Fruit fly (Drosophila melanogaster) whole organism, embryonic: ENCODE results near the gene CstF50.

Source experiments
- Atf-2 ChIP-seq: fragments of 200-800 bp; sonication (Bioruptor generic); optimal IDR thresholded peaks from 2 replicates; lab custom pipeline; 2016; ENCODE audit warnings: missing biosample characterization, missing genetic modification characterization
- B-H1 ChIP-seq: fragments of 200-800 bp; sonication (Bioruptor generic); IDR thresholded peaks from 3 replicates; pipeline ENCODE4 v1.3.6; 2022; ENCODE audit warnings: missing biosample characterization, missing genetic modification characterization
- CG10209 ChIP-seq: fragments of 200-800 bp; sonication (Bioruptor generic); optimal IDR thresholded peaks from 3 replicates; lab custom pipeline; 2017; ENCODE audit warnings: missing biosample characterization, mild to moderate bottlenecking, missing genetic modification characterization, missing genetic modification reagents
- CG10267 ChIP-seq: fragments of 200-800 bp; sonication (Bioruptor generic); optimal IDR thresholded peaks from 2 replicates; lab custom pipeline; 2018; ENCODE audit warnings: missing biosample characterization, mild to moderate bottlenecking, missing genetic modification characterization, moderate library complexity
- CG11093 ChIP-seq: fragments of 200-800 bp; sonication (Bioruptor generic); IDR thresholded peaks from 3 replicates; pipeline ENCODE4 v1.3.6; 2022; ENCODE audit warnings: missing biosample characterization, missing genetic modification characterization
- CG15696 ChIP-seq: fragments of 200-800 bp; sonication (Bioruptor generic); optimal IDR thresholded peaks from 2 replicates; lab custom pipeline; 2019; ENCODE audit warnings: missing biosample characterization, mild to moderate bottlenecking, missing genetic modification characterization, moderate library complexity
- CG17385 ChIP-seq: fragments of 200-800 bp; sonication (Bioruptor generic); optimal IDR thresholded peaks from 3 replicates; lab custom pipeline; 2018; ENCODE audit warnings: missing biosample characterization, mild to moderate bottlenecking, missing genetic modification characterization
- CG1832 ChIP-seq: fragments of 200-800 bp; sonication (Bioruptor generic); optimal IDR thresholded peaks from 2 replicates; lab custom pipeline; 2017; ENCODE audit warnings: missing biosample characterization, mild to moderate bottlenecking, missing genetic modification characterization, inconsistent platforms
- CG18619 ChIP-seq: fragments of 200-800 bp; sonication (Bioruptor generic); optimal IDR thresholded peaks from 3 replicates; lab custom pipeline; 2017; ENCODE audit warnings: missing biosample characterization, mild to moderate bottlenecking, missing genetic modification characterization
- CG3065 ChIP-seq: fragments of 200-800 bp; sonication (Bioruptor generic); optimal IDR thresholded peaks from 2 replicates; lab custom pipeline; 2016; ENCODE audit warnings: missing biosample characterization, missing genetic modification characterization
- CG32772 ChIP-seq: fragments of 200-800 bp; sonication (Bioruptor generic); IDR thresholded peaks from 2 replicates; pipeline ENCODE4 v1.3.6; 2022; ENCODE audit warnings: missing biosample characterization, missing genetic modification characterization
- CG3281 ChIP-seq: fragments of 200-800 bp; sonication (Bioruptor generic); optimal IDR thresholded peaks from 3 replicates; lab custom pipeline; 2017; ENCODE audit warnings: missing biosample characterization, mild to moderate bottlenecking, missing genetic modification characterization
- CG34422 ChIP-seq: fragments of 200-800 bp; sonication (Bioruptor generic); IDR thresholded peaks from 3 replicates; pipeline ENCODE4 v1.3.6; 2022; ENCODE audit warnings: missing biosample characterization, missing genetic modification characterization
- CG3838 ChIP-seq: fragments of 200-800 bp; sonication (Bioruptor generic); optimal IDR thresholded peaks from 3 replicates; lab custom pipeline; 2016; ENCODE audit warnings: missing biosample characterization, missing genetic modification characterization
- CG3847 ChIP-seq: fragments of 200-800 bp; sonication (Bioruptor generic); IDR thresholded peaks from 2 replicates; pipeline ENCODE4 v1.3.6; 2022; ENCODE audit warnings: missing biosample characterization, missing genetic modification characterization
- CG4404 ChIP-seq: fragments of 200-800 bp; sonication (Bioruptor generic); IDR thresholded peaks from 2 replicates; pipeline ENCODE4 v1.3.6; 2022; ENCODE audit warnings: missing biosample characterization, missing genetic modification characterization
- CG7987 ChIP-seq: fragments of 200-800 bp; sonication (Bioruptor generic); optimal IDR thresholded peaks from 2 replicates; lab custom pipeline; 2018; ENCODE audit warnings: missing biosample characterization, mild to moderate bottlenecking, missing genetic modification characterization, moderate library complexity
- CG8281 ChIP-seq: fragments of 200-800 bp; sonication (Bioruptor generic); optimal IDR thresholded peaks from 2 replicates; lab custom pipeline; 2018; ENCODE audit warnings: missing biosample characterization, mild to moderate bottlenecking, missing genetic modification characterization, moderate library complexity
- CG8944 ChIP-seq: fragments of 200-800 bp; sonication (Bioruptor generic); optimal IDR thresholded peaks from 3 replicates; lab custom pipeline; 2016; ENCODE audit warnings: missing biosample characterization, missing genetic modification characterization
- CTCF ChIP-seq: fragments of 200-800 bp; sonication (Bioruptor generic); optimal IDR thresholded peaks from 2 replicates; lab custom pipeline; 2017; ENCODE audit warnings: missing biosample characterization, mild to moderate bottlenecking, missing genetic modification characterization, moderate library complexity
- Dp ChIP-seq: fragments of 200-800 bp; sonication (Bioruptor generic); optimal IDR thresholded peaks from 2 replicates; lab custom pipeline; 2018; ENCODE audit warnings: missing biosample characterization, mild to moderate bottlenecking, missing genetic modification characterization, moderate library complexity
- Gug ChIP-seq: fragments of 200-800 bp; sonication (Bioruptor generic); IDR thresholded peaks from 4 replicates; pipeline ENCODE4 v1.3.6; 2022; ENCODE audit warnings: missing biosample characterization, missing genetic modification characterization
- H15 ChIP-seq: fragments of 200-800 bp; sonication (Bioruptor generic); IDR thresholded peaks from 3 replicates; pipeline ENCODE4 v1.3.6; 2022; ENCODE audit warnings: missing biosample characterization, missing genetic modification characterization
- Lhr ChIP-seq: fragments of 200-800 bp; sonication (Bioruptor generic); optimal IDR thresholded peaks from 3 replicates; lab custom pipeline; 2017; ENCODE audit warnings: mild to moderate bottlenecking, missing biosample characterization, missing genetic modification reagents, missing genetic modification characterization
- Lpt ChIP-seq: fragments of >200 bp; optimal IDR thresholded peaks from 2 replicates; lab custom pipeline; 2018; ENCODE audit warnings: missing biosample characterization, missing genetic modification characterization
- Mad ChIP-seq: fragments of 200-800 bp; sonication (Bioruptor generic); optimal IDR thresholded peaks from 2 replicates; lab custom pipeline; 2016; ENCODE audit warnings: missing biosample characterization, missing genetic modification characterization
- Med ChIP-seq: fragments of 200-800 bp; sonication (Bioruptor generic); peaks from one replicate; lab custom pipeline; 2016; ENCODE audit warnings: missing biosample characterization, missing genetic modification characterization, mild to moderate bottlenecking, inconsistent platforms, moderate library complexity
- Mrtf ChIP-seq: fragments of 200-800 bp; sonication (Bioruptor generic); IDR thresholded peaks from 3 replicates; pipeline ENCODE4 v1.3.6; 2022; ENCODE audit warnings: missing biosample characterization, missing genetic modification characterization
- NFAT ChIP-seq: fragments of 200-800 bp; sonication (Bioruptor generic); IDR thresholded peaks from 2 replicates; pipeline ENCODE4 v1.3.6; 2022; ENCODE audit warnings: missing biosample characterization, missing genetic modification characterization
- Opbp ChIP-seq: fragments of 200-800 bp; sonication (Bioruptor generic); IDR thresholded peaks from 3 replicates; pipeline ENCODE4 v1.3.6; 2022; ENCODE audit warnings: missing biosample characterization, missing genetic modification characterization; ENCODE audit not compliant: partially characterized antibody
- Scr ChIP-seq: fragments of 200-800 bp; sonication (Bioruptor generic); IDR thresholded peaks from 2 replicates; pipeline ENCODE4 v1.3.6; 2022; ENCODE audit warnings: missing biosample characterization, missing genetic modification characterization; ENCODE audit not compliant: partially characterized antibody
- Side ChIP-seq: fragments of 200-800 bp; sonication (Bioruptor generic); optimal IDR thresholded peaks from 2 replicates; lab custom pipeline; 2016; ENCODE audit warnings: missing biosample characterization, missing genetic modification characterization
- Taf1 ChIP-seq: fragments of 200-800 bp; sonication (Bioruptor generic); IDR thresholded peaks from 2 replicates; pipeline ENCODE4 v1.3.6; 2022; ENCODE audit warnings: missing biosample characterization, missing genetic modification characterization
- Xbp1 ChIP-seq: fragments of 200-800 bp; sonication (Bioruptor generic); optimal IDR thresholded peaks from 3 replicates; lab custom pipeline; 2016; ENCODE audit warnings: missing biosample characterization, mild to moderate bottlenecking, missing genetic modification characterization
- cas ChIP-seq: fragments of 200-800 bp; sonication (Bioruptor generic); IDR thresholded peaks from 2 replicates; pipeline ENCODE4 v1.3.6; 2022; ENCODE audit warnings: missing biosample characterization, missing genetic modification characterization
- chm ChIP-seq: fragments of 200-800 bp; sonication (Bioruptor generic); IDR thresholded peaks from 2 replicates; pipeline ENCODE4 v1.3.6; 2022; ENCODE audit warnings: missing biosample characterization, missing genetic modification characterization
- chn ChIP-seq: fragments of 200-800 bp; sonication (Bioruptor generic); optimal IDR thresholded peaks from 2 replicates; lab custom pipeline; 2016; ENCODE audit warnings: missing biosample characterization, missing genetic modification characterization
- da ChIP-seq: fragments of 200-800 bp; sonication (Bioruptor generic); optimal IDR thresholded peaks from 2 replicates; lab custom pipeline; 2016; ENCODE audit warnings: missing biosample characterization, missing genetic modification characterization
- dmrt11E ChIP-seq: fragments of 200-800 bp; sonication (Bioruptor generic); optimal IDR thresholded peaks from 3 replicates; lab custom pipeline; 2018; ENCODE audit warnings: missing biosample characterization, mild to moderate bottlenecking, missing genetic modification characterization, moderate library complexity
- eyg ChIP-seq: fragments of 200-800 bp; sonication (Bioruptor generic); optimal IDR thresholded peaks from 3 replicates; lab custom pipeline; 2016; ENCODE audit warnings: missing biosample characterization, missing genetic modification characterization
- gro ChIP-seq: fragments of 200-800 bp; sonication (Bioruptor generic); optimal IDR thresholded peaks from 2 replicates; lab custom pipeline; 2016; ENCODE audit warnings: missing biosample characterization, missing genetic modification characterization
- jing ChIP-seq: fragments of 200-800 bp; sonication (Bioruptor generic); optimal IDR thresholded peaks from 2 replicates; lab custom pipeline; 2018; ENCODE audit warnings: missing biosample characterization, mild to moderate bottlenecking, missing genetic modification characterization
- kah ChIP-seq: fragments of 200-800 bp; sonication (Bioruptor generic); optimal IDR thresholded peaks from 2 replicates; lab custom pipeline; 2018; ENCODE audit warnings: missing biosample characterization, mild to moderate bottlenecking, missing genetic modification characterization
- oc ChIP-seq: fragments of 200-800 bp; sonication (Bioruptor generic); optimal IDR thresholded peaks from 2 replicates; lab custom pipeline; 2018; ENCODE audit warnings: missing biosample characterization, mild to moderate bottlenecking, missing genetic modification characterization, moderate library complexity
- pan ChIP-seq, 4 experiments: fragments of >200 bp in 3 of 4; fragments of 200-800 bp in 1 of 4; sonication (Bioruptor generic) in 1 of 4; optimal IDR thresholded peaks in 3 of 4; IDR thresholded peaks in 1 of 4; 2 replicates each; pipeline versions ENCODE4 v1.3.6 to Lab custom; 2017 to 2022; ENCODE audit warnings: missing biosample characterization in 2 of 4, missing genetic modification characterization in 2 of 4, mixed read lengths in 1 of 4
- sob ChIP-seq: fragments of 200-800 bp; sonication (Bioruptor generic); IDR thresholded peaks from 2 replicates; pipeline ENCODE4 v1.3.6; 2022; ENCODE audit warnings: missing biosample characterization, missing genetic modification characterization
- tgo ChIP-seq: fragments of 200-800 bp; sonication (Bioruptor generic); IDR thresholded peaks from 3 replicates; pipeline ENCODE4 v1.3.6; 2022; ENCODE audit warnings: missing biosample characterization, missing genetic modification characterization
- twi ChIP-seq: fragments of 200-800 bp; optimal IDR thresholded peaks from 2 replicates; lab custom pipeline; 2019; ENCODE audit warnings: missing biosample characterization, mild to moderate bottlenecking, missing genetic modification characterization, moderate library complexity
- z ChIP-seq: fragments of 200-800 bp; sonication (Bioruptor generic); IDR thresholded peaks from 3 replicates; pipeline ENCODE4 v1.3.6; 2022; ENCODE audit warnings: missing biosample characterization, missing genetic modification characterization
- zfh2 ChIP-seq: fragments of 200-800 bp; sonication (Bioruptor generic); optimal IDR thresholded peaks from 2 replicates; lab custom pipeline; 2016; ENCODE audit warnings: missing biosample characterization, missing genetic modification characterization

Gene CstF50

dm6 chr3R:31744044-31744652 lies 7.4 kb upstream of the CstF50 start, which contains the start of gene CG1896 (continued):
- TF ChIP-seq H15 (GFP tag; lab: Robert Waterston, UW) (peak; percentile 13; the same call in 1 of the 3 replicates), CG3847 (peak; percentile 34), sob (GFP tag; lab: Robert Waterston, UW) (peak; percentile 69), jing (GFP tag; lab: Kevin White, UChicago) (no peak), Gug (GFP tag; lab: Robert Waterston, UW) (0 out of 4 replicates have a peak, but pooled peaks have one; percentile 16), pan (optimal IDR thresholded peaks at IDR 0.05; lab: Kevin White, UChicago) (no peak), pan (GFP tag; optimal IDR thresholded peaks at IDR 0.05 in 1 of 2, IDR thresholded peaks at IDR 0.05 in 1 of 2) (peak in 1 of 2 experiments; percentile 72), CG18619 (GFP tag; lab: Kevin White, UChicago) (no peak), cas (GFP tag; lab: Robert Waterston, UW) (0 out of 2 replicates have a peak, but pooled peaks have one; percentile 12), chn (GFP tag; lab: Kevin White, UChicago) (no peak), CG3838 (GFP tag; lab: Kevin White, UChicago) (no peak), Dp (GFP tag; lab: Kevin White, UChicago) (no peak), Lhr (GFP tag; lab: Kevin White, UChicago) (no peak), tgo (peak; percentile 29; the same call in 1 of the 3 replicates), CG17385 (peak; percentile 50), gro (GFP tag; lab: Kevin White, UChicago) (no peak), CG3065 (no peak), B-H1 (GFP tag; lab: Robert Waterston, UW) (peak; percentile 36; the same call in 1 of the 3 replicates), chm (0 out of 2 replicates have a peak, but pooled peaks have one; percentile 39), CTCF (GFP tag; lab: Kevin White, UChicago) (peak; percentile 4), CG15696 (tag; lab: Kevin White, UChicago) (no peak), CG1832 (GFP tag; lab: Kevin White, UChicago) (no peak), CG32772 (GFP tag; lab: Robert Waterston, UW) (no peak; the same call in 1 of the 2 replicates), NFAT (no peak), CG10267 (tag; lab: Kevin White, UChicago) (peak; percentile 90), CG8944 (GFP tag; lab: Kevin White, UChicago) (no peak), Xbp1 (GFP tag; lab: Kevin White, UChicago) (peak; percentile 43), eyg (GFP tag; lab: Kevin White, UChicago) (no peak), Scr (no peak), Med (peak; percentile 72), zfh2 (no peak), da (GFP tag; lab: Kevin White, UChicago) (no peak), oc (peak; percentile 1), Taf1 (peak; percentile 24; the same call in 1 of the 2 replicates), Opbp (no peak), CG7987 (peak; percentile 1), CG3281 (peak; percentile 39), Atf-2 (no peak), Side (GFP tag; lab: Kevin White, UChicago) (no peak), CG10209 (GFP tag; lab: Kevin White, UChicago) (peak; percentile 49), CG11093 (GFP tag; lab: Robert Waterston, UW) (no peak), Mrtf (no peak), z (GFP tag; lab: Robert Waterston, UW) (no peak), kah (GFP tag; lab: Kevin White, UChicago) (peak; percentile 63), Lpt (no peak), twi (tag; lab: Kevin White, UChicago) (no peak), CG8281 (tag; lab: Kevin White, UChicago) (no peak), CG34422 (GFP tag; lab: Robert Waterston, UW) (peak; percentile 42; the same call in 1 of the 3 replicates), dmrt11E (tag; lab: Kevin White, UChicago) (peak; percentile 30), Mad (GFP tag; lab: Kevin White, UChicago) (no peak), CG4404 (GFP tag; lab: Robert Waterston, UW) (no peak; the same call in 1 of the 2 replicates)
